Fruit fly (Drosophila melanogaster) whole organism, embryonic: ENCODE measurements around the gene CG34001.
A peak's percentile ranks its signal among the peaks of the same experiment; 100 is the strongest.

Source experiments
- Ada2b ChIP-seq: fragments of 200-800 bp; sonication (Bioruptor generic); IDR thresholded peaks from 2 replicates; pipeline ENCODE4 v1.3.6; 2022; ENCODE audit warnings: missing biosample characterization, missing genetic modification characterization
- Antp ChIP-seq: fragments of 200-800 bp; sonication (Bioruptor generic); optimal IDR thresholded peaks from 3 replicates; lab custom pipeline; 2016; ENCODE audit warnings: missing biosample characterization, missing genetic modification characterization
- B-H2 ChIP-seq: fragments of 200-800 bp; sonication (Bioruptor generic); optimal IDR thresholded peaks from 2 replicates; lab custom pipeline; 2018; ENCODE audit warnings: missing biosample characterization, mild to moderate bottlenecking, missing genetic modification characterization
- Bgb ChIP-seq: fragments of 200-800 bp; sonication (Bioruptor generic); IDR thresholded peaks from 2 replicates; pipeline ENCODE4 v1.3.6; 2022; ENCODE audit warnings: missing biosample characterization, missing genetic modification characterization; ENCODE audit not compliant: partially characterized antibody
- Bteb2 ChIP-seq: fragments of 200-800 bp; sonication (Bioruptor generic); optimal IDR thresholded peaks from 2 replicates; lab custom pipeline; 2016; ENCODE audit warnings: missing biosample characterization, missing genetic modification characterization
- CG10267 ChIP-seq: fragments of 200-800 bp; sonication (Bioruptor generic); optimal IDR thresholded peaks from 2 replicates; lab custom pipeline; 2018; ENCODE audit warnings: missing biosample characterization, mild to moderate bottlenecking, missing genetic modification characterization, moderate library complexity
- CG10321 ChIP-seq: fragments of 200-800 bp; sonication (Bioruptor generic); IDR thresholded peaks from 2 replicates; pipeline ENCODE4 v1.3.6; 2022; ENCODE audit warnings: missing biosample characterization, missing genetic modification characterization
- CG14014 ChIP-seq: fragments of 200-800 bp; sonication (Bioruptor generic); IDR thresholded peaks from 2 replicates; pipeline ENCODE4 v1.3.6; 2022; ENCODE audit warnings: missing biosample characterization, missing genetic modification characterization
- CG14441 ChIP-seq: fragments of 200-800 bp; sonication (Bioruptor generic); IDR thresholded peaks from 2 replicates; pipeline ENCODE4 v1.3.6; 2022; ENCODE audit warnings: missing biosample characterization, missing genetic modification characterization
- CG14667 ChIP-seq: fragments of 200-800 bp; sonication (Bioruptor generic); IDR thresholded peaks from 2 replicates; pipeline ENCODE4 v1.3.6; 2022; ENCODE audit warnings: missing biosample characterization, missing genetic modification characterization
- CG14965 ChIP-seq: fragments of 200-800 bp; sonication (Bioruptor generic); optimal IDR thresholded peaks from 2 replicates; lab custom pipeline; 2016; ENCODE audit warnings: missing biosample characterization, missing genetic modification characterization, borderline replicate concordance
- CG18764 ChIP-seq: fragments of 200-800 bp; sonication (Bioruptor generic); optimal IDR thresholded peaks from 3 replicates; lab custom pipeline; 2016; ENCODE audit warnings: missing biosample characterization, missing genetic modification characterization
- CG2875 ChIP-seq: fragments of 200-800 bp; sonication (Bioruptor generic); optimal IDR thresholded peaks from 2 replicates; lab custom pipeline; 2017; ENCODE audit warnings: missing biosample characterization, mild to moderate bottlenecking, missing genetic modification characterization, missing genetic modification reagents
- CG2889 ChIP-seq: fragments of 200-800 bp; sonication (Bioruptor generic); IDR thresholded peaks from 3 replicates; pipeline ENCODE4 v1.3.6; 2022; ENCODE audit warnings: missing biosample characterization, missing genetic modification characterization
- CG30020 ChIP-seq: fragments of 200-800 bp; optimal IDR thresholded peaks from 2 replicates; lab custom pipeline; 2019; ENCODE audit warnings: missing biosample characterization, mild to moderate bottlenecking, missing genetic modification characterization, moderate library complexity
- CG4424 ChIP-seq: fragments of 200-800 bp; sonication (Bioruptor generic); optimal IDR thresholded peaks from 3 replicates; lab custom pipeline; 2016; ENCODE audit warnings: missing biosample characterization, missing genetic modification characterization
- CG4617 ChIP-seq: fragments of 200-800 bp; sonication (Bioruptor generic); optimal IDR thresholded peaks from 3 replicates; lab custom pipeline; 2016; ENCODE audit warnings: missing biosample characterization, missing genetic modification characterization, borderline replicate concordance
- CG6765 ChIP-seq: fragments of 200-800 bp; sonication (Bioruptor generic); optimal IDR thresholded peaks from 3 replicates; lab custom pipeline; 2017; ENCODE audit warnings: missing biosample characterization, mild to moderate bottlenecking, missing genetic modification characterization
- CG6791 ChIP-seq: fragments of 200-800 bp; sonication (Bioruptor generic); IDR thresholded peaks from 3 replicates; pipeline ENCODE4 v1.3.6; 2022; ENCODE audit warnings: missing biosample characterization, missing genetic modification characterization; ENCODE audit not compliant: partially characterized antibody
- CG7745 ChIP-seq: fragments of 200-800 bp; sonication (Bioruptor generic); optimal IDR thresholded peaks from 2 replicates; lab custom pipeline; 2018; ENCODE audit warnings: missing biosample characterization, mild to moderate bottlenecking, missing genetic modification characterization, moderate library complexity
- CG7963 ChIP-seq: fragments of 200-800 bp; sonication (Bioruptor generic); IDR thresholded peaks from 3 replicates; pipeline ENCODE4 v1.3.6; 2022; ENCODE audit warnings: missing biosample characterization, missing genetic modification characterization; ENCODE audit not compliant: partially characterized antibody
- CG8478 ChIP-seq: fragments of >200 bp; optimal IDR thresholded peaks from 2 replicates; lab custom pipeline; 2018
- Chrac-16 ChIP-seq: fragments of 200-800 bp; sonication (Bioruptor generic); optimal IDR thresholded peaks from 3 replicates; lab custom pipeline; 2016; ENCODE audit warnings: missing biosample characterization, missing genetic modification characterization
- Dip2 ChIP-seq: fragments of 200-800 bp; sonication (Bioruptor generic); IDR thresholded peaks from 2 replicates; pipeline ENCODE4 v1.3.6; 2022; ENCODE audit warnings: missing biosample characterization, missing genetic modification characterization
- Dll ChIP-seq: fragments of 200-800 bp; sonication (Bioruptor generic); IDR thresholded peaks from 4 replicates; pipeline ENCODE4 v1.3.6; 2022; ENCODE audit warnings: missing biosample characterization, missing genetic modification characterization; ENCODE audit not compliant: partially characterized antibody
- ERR ChIP-seq: fragments of 200-800 bp; sonication (Bioruptor generic); optimal IDR thresholded peaks from 2 replicates; lab custom pipeline; 2016; ENCODE audit warnings: missing biosample characterization, missing genetic modification characterization
- GATAe ChIP-seq: fragments of 200-800 bp; sonication (Bioruptor generic); conservative IDR thresholded peaks from 2 replicates; pipeline ENCODE4 v1.3.6; 2022; ENCODE audit warnings: missing biosample characterization, missing genetic modification characterization
- Gsc ChIP-seq: fragments of 200-800 bp; sonication (Bioruptor generic); IDR thresholded peaks from 2 replicates; pipeline ENCODE4 v1.3.6; 2022; ENCODE audit warnings: missing biosample characterization, missing genetic modification characterization
- HLH54F ChIP-seq: fragments of 200-800 bp; sonication (Bioruptor generic); optimal IDR thresholded peaks from 3 replicates; lab custom pipeline; 2016; ENCODE audit warnings: missing biosample characterization, missing genetic modification characterization
- Jarid2 ChIP-seq: fragments of 200-800 bp; sonication (Bioruptor generic); optimal IDR thresholded peaks from 3 replicates; lab custom pipeline; 2017; ENCODE audit warnings: mild to moderate bottlenecking, missing biosample characterization, missing genetic modification reagents, missing genetic modification characterization
- Mad ChIP-seq: fragments of 200-800 bp; sonication (Bioruptor generic); optimal IDR thresholded peaks from 2 replicates; lab custom pipeline; 2016; ENCODE audit warnings: missing biosample characterization, missing genetic modification characterization
- Mrtf ChIP-seq: fragments of 200-800 bp; sonication (Bioruptor generic); IDR thresholded peaks from 3 replicates; pipeline ENCODE4 v1.3.6; 2022; ENCODE audit warnings: missing biosample characterization, missing genetic modification characterization
- Nf-YC ChIP-seq: fragments of 200-800 bp; optimal IDR thresholded peaks from 3 replicates; lab custom pipeline; 2019; ENCODE audit warnings: missing biosample characterization, mild to moderate bottlenecking, missing genetic modification characterization, moderate library complexity
- chinmo ChIP-seq: fragments of 200-800 bp; sonication (Bioruptor generic); IDR thresholded peaks from 4 replicates; pipeline ENCODE4 v1.3.6; 2022; ENCODE audit warnings: missing biosample characterization, missing genetic modification characterization; ENCODE audit not compliant: partially characterized antibody
- chm ChIP-seq: fragments of 200-800 bp; sonication (Bioruptor generic); IDR thresholded peaks from 2 replicates; pipeline ENCODE4 v1.3.6; 2022; ENCODE audit warnings: missing biosample characterization, missing genetic modification characterization
- ewg ChIP-seq: fragments of 200-800 bp; sonication (Bioruptor generic); optimal IDR thresholded peaks from 3 replicates; lab custom pipeline; 2017; ENCODE audit warnings: mild to moderate bottlenecking, missing biosample characterization, missing genetic modification reagents, missing genetic modification characterization
- gsb-n ChIP-seq: fragments of 200-800 bp; sonication (Bioruptor generic); optimal IDR thresholded peaks from 3 replicates; lab custom pipeline; 2018; ENCODE audit warnings: missing biosample characterization, mild to moderate bottlenecking, missing genetic modification characterization
- inv ChIP-seq: fragments of 200-800 bp; sonication (Bioruptor generic); IDR thresholded peaks from 2 replicates; pipeline ENCODE4 v1.3.6; 2022; ENCODE audit warnings: missing biosample characterization, missing genetic modification characterization; ENCODE audit not compliant: partially characterized antibody
- luna ChIP-seq: fragments of 200-800 bp; sonication (Bioruptor generic); optimal IDR thresholded peaks from 2 replicates; lab custom pipeline; 2016; ENCODE audit warnings: missing biosample characterization, missing genetic modification characterization
- maf-S ChIP-seq: fragments of 200-800 bp; sonication (Bioruptor generic); optimal IDR thresholded peaks from 2 replicates; lab custom pipeline; 2016; ENCODE audit warnings: missing biosample characterization, missing genetic modification characterization
- onecut ChIP-seq: fragments of 200-800 bp; sonication (Bioruptor generic); IDR thresholded peaks from 2 replicates; pipeline ENCODE4 v1.3.6; 2022; ENCODE audit warnings: missing biosample characterization, missing genetic modification characterization
- otp ChIP-seq: fragments of 200-800 bp; sonication (Bioruptor generic); IDR thresholded peaks from 3 replicates; pipeline ENCODE4, ENCODE4 v1.3.6; 2022; ENCODE audit warnings: missing biosample characterization, missing genetic modification characterization
- p53 ChIP-seq: fragments of 200-800 bp; sonication (Bioruptor generic); optimal IDR thresholded peaks from 2 replicates; lab custom pipeline; 2016; ENCODE audit warnings: missing biosample characterization, missing genetic modification characterization
- pfk ChIP-seq: fragments of 200-800 bp; sonication (Bioruptor generic); optimal IDR thresholded peaks from 2 replicates; lab custom pipeline; 2018; ENCODE audit warnings: missing biosample characterization, mild to moderate bottlenecking, missing genetic modification characterization, moderate library complexity
- row ChIP-seq: fragments of 200-800 bp; sonication (Bioruptor generic); IDR thresholded peaks from 3 replicates; pipeline ENCODE4 v1.3.6; 2022; ENCODE audit warnings: missing biosample characterization, missing genetic modification characterization
- sqz ChIP-seq: fragments of 200-800 bp; sonication (Bioruptor generic); optimal IDR thresholded peaks from 3 replicates; lab custom pipeline; 2018; ENCODE audit warnings: missing biosample characterization, mild to moderate bottlenecking, missing genetic modification characterization
- sr ChIP-seq: fragments of 200-800 bp; sonication (Bioruptor generic); IDR thresholded peaks from 3 replicates; pipeline ENCODE4 v1.3.6; 2022; ENCODE audit warnings: missing biosample characterization, missing genetic modification characterization
- stwl ChIP-seq: fragments of 200-800 bp; sonication (Bioruptor generic); optimal IDR thresholded peaks from 3 replicates; lab custom pipeline; 2018; ENCODE audit warnings: missing biosample characterization, mild to moderate bottlenecking, missing genetic modification characterization, moderate library complexity
- tio ChIP-seq: fragments of 200-800 bp; sonication (Bioruptor generic); optimal IDR thresholded peaks from 2 replicates; lab custom pipeline; 2017; ENCODE audit warnings: missing biosample characterization, missing genetic modification characterization, inconsistent platforms

Gene CG34001

dm6 chr3L:10682725-10683367 lies 52.0 kb downstream of the CG34001 start (continued):
- TF ChIP-seq CG14441 (GFP tag; lab: Robert Waterston, UW) = peak; percentile 97
- peak; percentile 89 for TF ChIP-seq chm (GFP tag; lab: Robert Waterston, UW)
- TF ChIP-seq CG10267 (tag; lab: Kevin White, UChicago) = peak; percentile 95
- TF ChIP-seq otp (GFP tag; lab: Robert Waterston, UW) = peak; percentile 94
- no peak for TF ChIP-seq CG14965 (GFP tag; lab: Kevin White, UChicago)
- TF ChIP-seq row (GFP tag; lab: Robert Waterston, UW) = peak; percentile 99
- peak; percentile 82 for TF ChIP-seq maf-S (GFP tag; lab: Kevin White, UChicago)
- TF ChIP-seq sr (GFP tag; lab: Robert Waterston, UW) = peak; percentile 86
- peak; percentile 28 for TF ChIP-seq pfk (GFP tag; lab: Kevin White, UChicago)
- TF ChIP-seq CG2889 = peak; percentile 92
- TF ChIP-seq CG6791 (GFP tag; lab: Robert Waterston, UW) = 0 out of 3 replicates have a peak, but pooled peaks have one; percentile 37
- TF ChIP-seq CG18764 (GFP tag; lab: Kevin White, UChicago) = peak; percentile 95
- TF ChIP-seq Nf-YC (tag; lab: Kevin White, UChicago) = peak; percentile 93
- 0 out of 3 replicates have a peak, but pooled peaks have one; percentile 26 for TF ChIP-seq CG7963 (GFP tag; lab: Robert Waterston, UW)
- TF ChIP-seq CG2875 (GFP tag; lab: Kevin White, UChicago) = peak; percentile 97
- TF ChIP-seq CG30020 = peak; percentile 89
- TF ChIP-seq chinmo (GFP tag; lab: Robert Waterston, UW) = peak; percentile 87
- TF ChIP-seq Jarid2 (GFP tag; lab: Kevin White, UChicago) = peak; percentile 92
- TF ChIP-seq onecut (GFP tag; lab: Robert Waterston, UW) = peak; percentile 92
- peak; percentile 87 for TF ChIP-seq HLH54F (GFP tag; lab: Kevin White, UChicago)
- TF ChIP-seq CG7745 (tag; lab: Kevin White, UChicago) = no peak
- TF ChIP-seq ewg = peak; percentile 95
- TF ChIP-seq GATAe (GFP tag; lab: Robert Waterston, UW) = peak; percentile 96
- no peak; the same call in 1 of the 2 replicates for TF ChIP-seq Gsc (GFP tag; lab: Robert Waterston, UW)
- TF ChIP-seq CG8478 (lab: Kevin White, UChicago) = no peak
- TF ChIP-seq CG4617 (GFP tag; lab: Kevin White, UChicago) = peak; percentile 91
- TF ChIP-seq Bgb (GFP tag; lab: Robert Waterston, UW) = no peak
- TF ChIP-seq B-H2 (GFP tag; lab: Kevin White, UChicago) = peak; percentile 95
- TF ChIP-seq Mrtf (GFP tag; lab: Robert Waterston, UW) = peak; percentile 94
- TF ChIP-seq Dip2 (GFP tag; lab: Robert Waterston, UW) = no peak; the same call in 1 of the 2 replicates
- TF ChIP-seq ERR = peak; percentile 39
- 0 out of 4 replicates have a peak, but pooled peaks have one; percentile 34 for TF ChIP-seq Dll (GFP tag; lab: Robert Waterston, UW)
- TF ChIP-seq Chrac-16 (GFP tag; lab: Kevin White, UChicago) = peak; percentile 97
- peak; percentile 79 for TF ChIP-seq CG10321 (GFP tag; lab: Robert Waterston, UW)
- TF ChIP-seq CG14667 (GFP tag; lab: Robert Waterston, UW) = peak; percentile 94
- TF ChIP-seq Ada2b (GFP tag; lab: Robert Waterston, UW) = peak; percentile 95
- peak; percentile 14; the same call in 1 of the 2 replicates for TF ChIP-seq inv (GFP tag; lab: Robert Waterston, UW)
- peak; percentile 97 for TF ChIP-seq CG14014
- peak; percentile 83 for TF ChIP-seq Bteb2 (GFP tag; lab: Kevin White, UChicago)
- TF ChIP-seq CG4424 (GFP tag; lab: Kevin White, UChicago) = peak; percentile 99
- peak; percentile 94 for TF ChIP-seq Mad (GFP tag; lab: Kevin White, UChicago)
- TF ChIP-seq gsb-n (tag; lab: Kevin White, UChicago) = peak; percentile 96
- TF ChIP-seq CG6765 (GFP tag; lab: Kevin White, UChicago) = peak; percentile 97
- TF ChIP-seq sqz = peak; percentile 97
- no peak for TF ChIP-seq stwl (tag; lab: Kevin White, UChicago)
- TF ChIP-seq tio (GFP tag; lab: Kevin White, UChicago) = peak; percentile 99
- TF ChIP-seq luna (GFP tag; lab: Kevin White, UChicago) = no peak
- no peak for TF ChIP-seq p53 (GFP tag; lab: Kevin White, UChicago)
- TF ChIP-seq Antp (GFP tag; lab: Kevin White, UChicago) = peak; percentile 81
